Fruit fly (Drosophila melanogaster): ENCODE measurements around the gene CG32284.

Gene CG32284

DNA sequence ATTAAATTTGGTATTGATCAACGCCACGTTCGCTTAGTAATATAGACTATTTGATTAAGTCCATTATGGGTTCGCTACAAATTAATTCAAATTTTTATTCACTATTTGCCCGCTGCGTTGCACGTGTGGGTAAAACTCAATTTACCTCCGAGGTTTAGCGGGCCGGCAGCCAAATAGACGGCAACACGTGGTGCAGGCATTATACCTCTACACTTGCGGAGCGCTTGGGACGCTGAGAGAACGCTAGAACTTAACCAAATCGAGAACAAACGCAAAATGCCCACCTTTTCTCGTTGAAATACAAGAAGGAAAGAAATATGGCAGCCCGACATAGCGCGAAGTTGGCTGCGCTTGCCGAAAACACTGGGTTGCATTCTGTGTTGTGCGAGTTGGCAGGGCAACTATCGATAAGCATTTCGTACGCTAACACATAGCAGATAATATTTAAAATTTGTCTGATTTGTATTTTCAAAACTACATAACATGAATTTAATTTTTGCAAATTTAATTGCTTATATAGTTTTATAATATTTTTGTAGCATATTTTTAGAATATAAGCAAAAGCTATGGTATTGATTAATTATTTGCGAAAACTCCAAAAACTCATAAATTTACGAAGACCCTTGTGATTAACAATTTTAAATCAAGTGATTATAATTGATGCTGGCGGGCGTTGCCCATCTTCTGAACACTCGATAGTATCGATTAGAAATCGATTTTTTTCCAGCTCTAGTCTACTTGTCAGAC lies 36.4 kb downstream of the CG32284 start, which contains the start of the genes RpL28 and eIF1 (continued):
- peak; percentile 73 for TF ChIP-seq CG7928 (GFP tag; optimal IDR thresholded peaks at IDR 0.05)
- peak; percentile 56 for TF ChIP-seq CG15269 (tag; optimal IDR thresholded peaks at IDR 0.05)
- TF ChIP-seq MBD-R2 (GFP tag; IDR thresholded peaks at IDR 0.05) = peak; percentile 43; the same call in 1 of the 2 replicates
- peak; percentile 78 for TF ChIP-seq CG16815 (GFP tag; optimal IDR thresholded peaks at IDR 0.05)
- TF ChIP-seq CG7271 (tag; optimal IDR thresholded peaks at IDR 0.05) = peak; percentile 95
- TF ChIP-seq fd102C (GFP tag; optimal IDR thresholded peaks at IDR 0.05) = peak; percentile 80
- peak; percentile 83 for TF ChIP-seq D19B (GFP tag; optimal IDR thresholded peaks at IDR 0.05)
- peak; percentile 85 for TF ChIP-seq ems (GFP tag; optimal IDR thresholded peaks at IDR 0.05)
- peak; percentile 52 for TF ChIP-seq gsb-n (tag; optimal IDR thresholded peaks at IDR 0.05)
- no peak for TF ChIP-seq oc (tag; optimal IDR thresholded peaks at IDR 0.05)
- peak; percentile 81 for TF ChIP-seq CG8924 (tag; optimal IDR thresholded peaks at IDR 0.05)
- TF ChIP-seq dysf (GFP tag; IDR thresholded peaks at IDR 0.05) = peak; percentile 84; the same call in 2 of the 3 replicates
- no peak for TF ChIP-seq CG12769 (tag; optimal IDR thresholded peaks at IDR 0.05)
- TF ChIP-seq sima (GFP tag; optimal IDR thresholded peaks at IDR 0.05) = peak; percentile 46
- TF ChIP-seq NC2α (GFP tag; optimal IDR thresholded peaks at IDR 0.05) = peak; percentile 83
- TF ChIP-seq Max (GFP tag; optimal IDR thresholded peaks at IDR 0.05) = peak; percentile 94
- peak; percentile 78 for TF ChIP-seq Jarid2 (GFP tag; optimal IDR thresholded peaks at IDR 0.05)
- peak; percentile 81 for TF ChIP-seq Nf-YC (tag; optimal IDR thresholded peaks at IDR 0.05)
- peak; percentile 81 for TF ChIP-seq pfk (GFP tag; optimal IDR thresholded peaks at IDR 0.05)
- peak; percentile 80 for TF ChIP-seq CG5953 (GFP tag; IDR thresholded peaks at IDR 0.05)
- peak; percentile 65 for TF ChIP-seq CG10147 (GFP tag; optimal IDR thresholded peaks at IDR 0.05)
- TF ChIP-seq sim (GFP tag; IDR thresholded peaks at IDR 0.05) = peak; percentile 85
- no peak for TF ChIP-seq CG17568 (GFP tag; optimal IDR thresholded peaks at IDR 0.05)
- peak; percentile 82 for TF ChIP-seq lmd (GFP tag; IDR thresholded peaks at IDR 0.05)
- peak; percentile 94 for TF ChIP-seq Hsf (GFP tag; optimal IDR thresholded peaks at IDR 0.05)
- TF ChIP-seq bab2 (GFP tag; optimal IDR thresholded peaks at IDR 0.05) = peak; percentile 78
- peak; percentile 69 for TF ChIP-seq Blimp-1 (GFP tag; optimal IDR thresholded peaks at IDR 0.05)
- peak; percentile 40 for TF ChIP-seq corto (GFP tag; optimal IDR thresholded peaks at IDR 0.05)
- TF ChIP-seq CG6765 (GFP tag; optimal IDR thresholded peaks at IDR 0.05) = peak; percentile 95
- TF ChIP-seq Hmx (GFP tag; optimal IDR thresholded peaks at IDR 0.05) = peak; percentile 62
- peak; percentile 78 for TF ChIP-seq CG10462 (GFP tag; optimal IDR thresholded peaks at IDR 0.05)
- TF ChIP-seq chinmo (GFP tag; IDR thresholded peaks at IDR 0.05; ENCODE audit: partially characterized antibody) = 0 out of 4 replicates have a peak, but pooled peaks have one; percentile 53
- TF ChIP-seq Lpt (GFP tag; optimal IDR thresholded peaks at IDR 0.05) = no peak
- TF ChIP-seq zen (tag; optimal IDR thresholded peaks at IDR 0.05) = peak; percentile 88
- TF ChIP-seq CHES-1-like (GFP tag; optimal IDR thresholded peaks at IDR 0.05) = peak; percentile 91
- no peak for TF ChIP-seq Dfd (GFP tag; optimal IDR thresholded peaks at IDR 0.05)
- peak; percentile 49 for TF ChIP-seq pnt (GFP tag; optimal IDR thresholded peaks at IDR 0.05)
- TF ChIP-seq nau (GFP tag; optimal IDR thresholded peaks at IDR 0.05) = peak; percentile 89
- peak; percentile 64 for TF ChIP-seq Nf-YB (GFP tag; optimal IDR thresholded peaks at IDR 0.05)
- peak in 1 of 3 experiments; percentile 79 for TF ChIP-seq lola (GFP tag; optimal IDR thresholded peaks at IDR 0.05)
- peak; percentile 90 for TF ChIP-seq CrebB (tag; optimal IDR thresholded peaks at IDR 0.05)
- peak; percentile 97 for TF ChIP-seq ci (GFP tag; IDR thresholded peaks at IDR 0.05)
- TF ChIP-seq disco-r (GFP tag; optimal IDR thresholded peaks at IDR 0.05) = peak; percentile 91
- TF ChIP-seq CG15601 (tag; optimal IDR thresholded peaks at IDR 0.05) = peak; percentile 84
- TF ChIP-seq CG13624 (GFP tag; optimal IDR thresholded peaks at IDR 0.05) = peak; percentile 89
- peak; percentile 91 for TF ChIP-seq lilli (GFP tag; optimal IDR thresholded peaks at IDR 0.05)
- peak; percentile 61; the same call in 1 of the 2 replicates for TF ChIP-seq seq (GFP tag; IDR thresholded peaks at IDR 0.05)
- peak; percentile 62 for TF ChIP-seq CG11696 (GFP tag; IDR thresholded peaks at IDR 0.05)

Measured in whole organism, embryonic.